Worm (Caenorhabditis elegans) whole organism, mixed stage, embryonic: ENCODE measurements around the gene riok-3.

Source experiments
- ceh-83 ChIP-seq: fragments of 200-800 bp; sonication (Bioruptor generic); optimal IDR thresholded peaks from 2 replicates; lab custom pipeline; 2018; ENCODE audit warnings: mild to moderate bottlenecking, missing genetic modification characterization, missing compliant biosample characterization
- mep-1 ChIP-seq: fragments of 150-350 bp; optimal IDR thresholded peaks from 2 replicates; lab custom pipeline; 2017; ENCODE audit warnings: missing biosample characterization, missing genetic modification reagents, missing genetic modification characterization, inconsistent platforms

ce11 chrIII:9767095-9767494 is 37.7 kb downstream of the riok-3 start:
- TF ChIP-seq ceh-83 (GFP tag; lab: Kevin White, UChicago) (no peak), mep-1 (tag; lab: Kevin White, UChicago) (no peak)
